Worm (Caenorhabditis elegans): ENCODE results near the gene K08E7.5.
"Not testable (repeated sequence)": the region's sequence is repeated elsewhere in the genome, so short reads cannot be mapped to it uniquely, and the experiment has no call there.

DNA sequence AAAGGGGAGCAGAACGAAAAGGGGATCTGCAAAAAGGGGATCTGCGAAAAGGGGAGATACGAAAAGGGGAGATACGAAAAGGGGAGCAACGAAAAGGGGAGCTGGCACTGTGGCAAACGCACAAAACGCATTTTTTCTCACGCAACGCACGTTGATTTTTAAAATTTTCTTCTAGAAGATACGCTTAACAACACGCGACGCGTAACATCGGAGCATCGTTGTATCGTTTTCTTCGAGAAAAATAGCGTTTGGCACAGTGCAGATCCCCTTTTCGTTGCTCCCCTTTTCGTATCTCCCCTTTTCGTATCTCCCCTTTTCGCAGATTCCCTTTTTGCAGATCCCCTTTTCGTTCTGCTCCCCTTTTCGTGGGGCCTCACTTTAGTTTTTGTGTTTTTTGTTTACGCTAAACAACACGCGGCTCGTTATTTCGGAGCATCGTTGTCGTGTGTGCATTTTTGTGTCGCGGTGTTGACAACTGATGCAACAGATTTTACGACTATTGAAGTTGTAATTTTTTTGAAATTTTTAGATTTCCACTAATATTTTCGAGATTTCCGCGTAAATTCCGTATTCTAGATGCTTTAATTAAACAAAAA lies 48.4 kb downstream of the K08E7.5 start:
- TF ChIP-seq chd-7 (tag; optimal IDR thresholded peaks at IDR 0.05); nhr-27 (tag; optimal IDR thresholded peaks at IDR 0.05); ama-1 (optimal IDR thresholded peaks at IDR 0.05); ama-1 (GFP tag; optimal IDR thresholded peaks at IDR 0.05): not testable (repeated sequence)
